Worm (Caenorhabditis elegans): ENCODE measurements around the gene dyf-17.

ce11 chrV:19127225-19127624 is at the start of gene dyf-17:
- no peak for TF ChIP-seq mab-5 (tag; optimal IDR thresholded peaks at IDR 0.05)
- TF ChIP-seq ceh-16 (tag; optimal IDR thresholded peaks at IDR 0.05), result no peak
- TF ChIP-seq unc-39 (tag; optimal IDR thresholded peaks at IDR 0.05), result no peak
- TF ChIP-seq crh-2 (tag; optimal IDR thresholded peaks at IDR 0.05), result no peak
- no peak for TF ChIP-seq ZK546.5 (tag; optimal IDR thresholded peaks at IDR 0.05)
- TF ChIP-seq F13H6.1 (tag; optimal IDR thresholded peaks at IDR 0.05), result no peak
- no peak for TF ChIP-seq mbf-1 (tag; optimal IDR thresholded peaks at IDR 0.05)
- TF ChIP-seq ztf-4 (tag; optimal IDR thresholded peaks at IDR 0.05), result no peak
- no peak for TF ChIP-seq snpc-4 (tag; optimal IDR thresholded peaks at IDR 0.05)
- TF ChIP-seq egl-27 (tag; optimal IDR thresholded peaks at IDR 0.05), result no peak
- TF ChIP-seq nhr-11 (tag; optimal IDR thresholded peaks at IDR 0.05), result no peak
- TF ChIP-seq ztf-1 (GFP tag; conservative IDR thresholded peaks at IDR 0.05), result no peak
- no peak for TF ChIP-seq Y55F3AM.14 (GFP tag; optimal IDR thresholded peaks at IDR 0.05)
- no peak for TF ChIP-seq lsy-2 (tag; optimal IDR thresholded peaks at IDR 0.05)
